Fruit fly (Drosophila melanogaster): ENCODE data around the gene Nmt.

DNA sequence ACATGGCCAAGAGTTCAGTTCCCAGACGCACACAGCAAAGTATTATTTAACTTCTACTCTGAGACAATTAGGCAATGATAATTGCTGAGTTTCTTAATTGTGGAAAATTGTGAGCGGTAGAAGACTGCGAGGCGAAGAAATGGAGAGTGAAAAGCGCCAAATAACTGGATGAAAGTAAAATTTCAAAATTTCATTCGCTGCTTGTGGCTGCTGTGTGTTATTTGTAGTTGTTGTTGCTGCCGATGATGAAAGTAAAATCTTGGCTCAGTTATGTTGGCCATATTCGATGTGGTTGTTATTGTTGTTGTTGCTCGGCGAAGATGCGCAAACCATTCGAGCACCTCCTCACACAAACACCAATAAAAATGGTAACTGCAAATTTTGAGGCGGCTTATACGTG lies 27.9 kb downstream of the Nmt start:
- TF ChIP-seq Pif1B (GFP tag; optimal IDR thresholded peaks at IDR 0.05) (no peak), CG14655 (GFP tag; optimal IDR thresholded peaks at IDR 0.05) (no peak), CG13204 (GFP tag; optimal IDR thresholded peaks at IDR 0.05) (no peak), D1 (tag; optimal IDR thresholded peaks at IDR 0.05) (no peak), CG8301 (tag; optimal IDR thresholded peaks at IDR 0.05) (no peak), Snoo (tag; optimal IDR thresholded peaks at IDR 0.05) (no peak), gl (tag; optimal IDR thresholded peaks at IDR 0.05) (no peak), CG9948 (tag; optimal IDR thresholded peaks at IDR 0.05) (no peak)

Measured in whole organism, pupa.